Worm (Caenorhabditis elegans): ENCODE measurements around the gene F36A4.1.

- no peak for TF ChIP-seq nhr-120 (GFP tag; IDR thresholded peaks at IDR 0.05)
- TF ChIP-seq nfya-2 (GFP tag; IDR thresholded peaks at IDR 0.05): no peak
- TF ChIP-seq lsl-1 (GFP tag; optimal IDR thresholded peaks at IDR 0.05): no peak
- no peak for TF ChIP-seq F49E8.2 (tag; optimal IDR thresholded peaks at IDR 0.05; ENCODE audit: insufficient read depth)
- no peak for TF ChIP-seq F39B2.1 (GFP tag; IDR thresholded peaks at IDR 0.05)
- TF ChIP-seq lin-40 (tag; optimal IDR thresholded peaks at IDR 0.05): no peak
- no peak for TF ChIP-seq repo-1 (tag; optimal IDR thresholded peaks at IDR 0.05)
- TF ChIP-seq egrh-3 (GFP tag; IDR thresholded peaks at IDR 0.05): no peak
- no peak for TF ChIP-seq madf-8 (GFP tag; conservative IDR thresholded peaks at IDR 0.05)
- no peak for TF ChIP-seq pha-4 (tag; optimal IDR thresholded peaks at IDR 0.05)
- no peak for TF ChIP-seq ama-1 (optimal IDR thresholded peaks at IDR 0.05)
- no peak for TF ChIP-seq ama-1 (GFP tag; optimal IDR thresholded peaks at IDR 0.05)
- no peak for TF ChIP-seq B0261.1 (tag; optimal IDR thresholded peaks at IDR 0.05)
- TF ChIP-seq pbrm-1 (GFP tag; IDR thresholded peaks at IDR 0.05): no peak
- no peak for TF ChIP-seq dpl-1 (GFP tag; optimal IDR thresholded peaks at IDR 0.05)
These were observed 27.7 kb downstream of the F36A4.1 start for ce11 chrIV:4299994-4300393.
